Fruit fly (Drosophila melanogaster) whole organism, embryonic: ENCODE measurements around the gene Cpr73D.
A peak's percentile ranks its signal among the peaks of the same experiment; 100 is the strongest.

Experiments used
- Ada2b ChIP-seq: fragments of 200-800 bp; sonication (Bioruptor generic); IDR thresholded peaks from 2 replicates; pipeline ENCODE4 v1.3.6; 2022; ENCODE audit warnings: missing biosample characterization, missing genetic modification characterization
- Awh ChIP-seq: fragments of 200-800 bp; sonication (Bioruptor generic); IDR thresholded peaks from 2 replicates; pipeline ENCODE4, ENCODE4 v1.3.6; 2022; ENCODE audit warnings: missing biosample characterization, missing genetic modification characterization
- Bgb ChIP-seq: fragments of 200-800 bp; sonication (Bioruptor generic); IDR thresholded peaks from 2 replicates; pipeline ENCODE4 v1.3.6; 2022; ENCODE audit warnings: missing biosample characterization, missing genetic modification characterization; ENCODE audit not compliant: partially characterized antibody
- Blimp-1 ChIP-seq: fragments of 200-800 bp; sonication (Bioruptor generic); optimal IDR thresholded peaks from 3 replicates; lab custom pipeline; 2018; ENCODE audit warnings: missing biosample characterization, missing genetic modification characterization, mild to moderate bottlenecking, moderate library complexity, missing genetic modification reagents
- CG11504 ChIP-seq: fragments of 200-800 bp; sonication (Bioruptor generic); optimal IDR thresholded peaks from 3 replicates; lab custom pipeline; 2019; ENCODE audit warnings: missing biosample characterization, mild to moderate bottlenecking, missing genetic modification characterization, moderate library complexity
- CG15269 ChIP-seq: fragments of 200-800 bp; sonication (Bioruptor generic); optimal IDR thresholded peaks from 2 replicates; lab custom pipeline; 2018; ENCODE audit warnings: missing biosample characterization, mild to moderate bottlenecking, missing genetic modification characterization, moderate library complexity
- CG1603 ChIP-seq: fragments of 200-800 bp; sonication (Bioruptor generic); optimal IDR thresholded peaks from 2 replicates; lab custom pipeline; 2019; ENCODE audit warnings: missing biosample characterization, mild to moderate bottlenecking, missing genetic modification characterization, moderate library complexity
- CG16863 ChIP-seq: fragments of 200-800 bp; sonication (Bioruptor generic); optimal IDR thresholded peaks from 3 replicates; lab custom pipeline; 2016; ENCODE audit warnings: missing biosample characterization, missing genetic modification characterization
- CG17361 ChIP-seq: fragments of 200-800 bp; sonication (Bioruptor generic); IDR thresholded peaks from 3 replicates; pipeline ENCODE4 v1.3.6; 2022; ENCODE audit warnings: missing biosample characterization, missing genetic modification characterization
- CG17829 ChIP-seq: fragments of 200-800 bp; optimal IDR thresholded peaks from 2 replicates; lab custom pipeline; 2019; ENCODE audit warnings: missing biosample characterization, mild to moderate bottlenecking, missing genetic modification characterization, moderate library complexity
- CG18262 ChIP-seq: fragments of 200-800 bp; optimal IDR thresholded peaks from 3 replicates; lab custom pipeline; 2019; ENCODE audit warnings: missing biosample characterization, mild to moderate bottlenecking, missing genetic modification characterization, moderate library complexity
- CG18476 ChIP-seq: fragments of 200-800 bp; sonication (Bioruptor generic); optimal IDR thresholded peaks from 2 replicates; lab custom pipeline; 2016; ENCODE audit warnings: missing biosample characterization, mild to moderate bottlenecking, missing genetic modification characterization
- CG2678 ChIP-seq: fragments of 200-800 bp; sonication (Bioruptor generic); optimal IDR thresholded peaks from 3 replicates; lab custom pipeline; 2019; ENCODE audit warnings: missing biosample characterization, mild to moderate bottlenecking, missing genetic modification characterization, moderate library complexity
- CG2712 ChIP-seq: fragments of 200-800 bp; optimal IDR thresholded peaks from 3 replicates; lab custom pipeline; 2019; ENCODE audit warnings: missing biosample characterization, mild to moderate bottlenecking, missing genetic modification characterization, moderate library complexity
- CG31441 ChIP-seq: fragments of 200-800 bp; sonication (Bioruptor generic); IDR thresholded peaks from 2 replicates; pipeline ENCODE4 v1.3.6; 2022; ENCODE audit warnings: missing biosample characterization, missing genetic modification characterization
- CG42726 ChIP-seq: fragments of 200-800 bp; sonication (Bioruptor generic); IDR thresholded peaks from 2 replicates; pipeline ENCODE4 v1.3.6; 2022; ENCODE audit warnings: missing biosample characterization, missing genetic modification characterization; ENCODE audit not compliant: partially characterized antibody
- CG6175 ChIP-seq: fragments of 200-800 bp; sonication (Bioruptor generic); IDR thresholded peaks from 3 replicates; pipeline ENCODE4 v1.3.6; 2022; ENCODE audit warnings: missing biosample characterization, missing genetic modification characterization
- CG6689 ChIP-seq: fragments of 200-800 bp; sonication (Bioruptor generic); IDR thresholded peaks from 2 replicates; pipeline ENCODE4 v1.3.6; 2022; ENCODE audit warnings: missing biosample characterization, missing genetic modification characterization
- CG7839 ChIP-seq: fragments of 200-800 bp; sonication (Bioruptor generic); optimal IDR thresholded peaks from 3 replicates; lab custom pipeline; 2018; ENCODE audit warnings: missing biosample characterization, mild to moderate bottlenecking, missing genetic modification characterization, moderate library complexity
- D ChIP-seq, 2 experiments: fragments of 200-800 bp in 1 of 2; fragments of >200 bp in 1 of 2; sonication (Bioruptor generic) in 1 of 2; optimal IDR thresholded peaks; 2 replicates in 1 of 2; 3 replicates in 1 of 2; lab custom pipeline; 2017; ENCODE audit warnings: mild to moderate bottlenecking in 1 of 2, missing biosample characterization in 1 of 2, missing genetic modification characterization in 1 of 2, missing genetic modification reagents in 1 of 2
- D19A ChIP-seq: fragments of 200-800 bp; optimal IDR thresholded peaks from 3 replicates; lab custom pipeline; 2019; ENCODE audit warnings: missing biosample characterization, mild to moderate bottlenecking, missing genetic modification characterization, moderate library complexity
- Deaf1 ChIP-seq: fragments of 200-800 bp; optimal IDR thresholded peaks from 3 replicates; lab custom pipeline; 2019; ENCODE audit warnings: missing biosample characterization, mild to moderate bottlenecking, missing genetic modification characterization, moderate library complexity
- Drgx ChIP-seq: fragments of 200-800 bp; sonication (Bioruptor generic); IDR thresholded peaks from 2 replicates; pipeline ENCODE4 v1.3.6; 2022; ENCODE audit warnings: missing biosample characterization, missing genetic modification characterization
- Fer1 ChIP-seq: fragments of 200-800 bp; sonication (Bioruptor generic); optimal IDR thresholded peaks from 2 replicates; lab custom pipeline; 2017; ENCODE audit warnings: missing biosample characterization, mild to moderate bottlenecking, missing genetic modification characterization
- H2.0 ChIP-seq: fragments of 200-800 bp; sonication (Bioruptor generic); IDR thresholded peaks from 2 replicates; pipeline ENCODE4 v1.3.6; 2022; ENCODE audit warnings: missing biosample characterization, missing genetic modification characterization
- HLH3B ChIP-seq: fragments of 200-800 bp; sonication (Bioruptor generic); IDR thresholded peaks from 2 replicates; pipeline ENCODE4 v1.3.6; 2022; ENCODE audit warnings: missing biosample characterization, missing genetic modification characterization
- Lim3 ChIP-seq: fragments of 200-800 bp; sonication (Bioruptor generic); IDR thresholded peaks from 2 replicates; pipeline ENCODE4 v1.3.6; 2022; ENCODE audit warnings: missing biosample characterization, missing genetic modification characterization
- Ptx1 ChIP-seq: fragments of 200-800 bp; sonication (Bioruptor generic); IDR thresholded peaks from 2 replicates; pipeline ENCODE4 v1.3.6; 2022; ENCODE audit warnings: missing biosample characterization, missing genetic modification characterization
- Rfx ChIP-seq: fragments of 200-800 bp; sonication (Bioruptor generic); IDR thresholded peaks from 2 replicates; pipeline ENCODE4 v1.3.6; 2022; ENCODE audit warnings: missing biosample characterization, missing genetic modification characterization
- Trl ChIP-seq, 3 experiments: fragments of >200 bp in 2 of 3; fragments of 200-800 bp in 1 of 3; sonication (Bioruptor generic) in 1 of 3; optimal IDR thresholded peaks; 2 replicates in 1 of 3; 3 replicates in 2 of 3; lab custom pipeline; 2016 to 2017; ENCODE audit warnings: missing biosample characterization in 1 of 3, missing genetic modification characterization in 1 of 3
- Xrp1 ChIP-seq: fragments of 200-800 bp; sonication (Bioruptor generic); IDR thresholded peaks from 2 replicates; pipeline ENCODE4 v1.3.6; 2022; ENCODE audit warnings: missing biosample characterization, missing genetic modification characterization
- ase ChIP-seq: fragments of 200-800 bp; sonication (Bioruptor generic); IDR thresholded peaks from 3 replicates; pipeline ENCODE4 v1.3.6; 2022; ENCODE audit warnings: missing biosample characterization, missing genetic modification characterization
- chinmo ChIP-seq: fragments of 200-800 bp; sonication (Bioruptor generic); IDR thresholded peaks from 4 replicates; pipeline ENCODE4 v1.3.6; 2022; ENCODE audit warnings: missing biosample characterization, missing genetic modification characterization; ENCODE audit not compliant: partially characterized antibody
- dysf ChIP-seq: fragments of 200-800 bp; sonication (Bioruptor generic); IDR thresholded peaks from 3 replicates; pipeline ENCODE4 v1.3.6; 2022; ENCODE audit warnings: missing biosample characterization, missing genetic modification characterization
- gem ChIP-seq: fragments of 200-800 bp; sonication (Bioruptor generic); optimal IDR thresholded peaks from 2 replicates; lab custom pipeline; 2019; ENCODE audit warnings: missing biosample characterization, mild to moderate bottlenecking, missing genetic modification characterization, moderate library complexity
- grau ChIP-seq: fragments of 200-800 bp; optimal IDR thresholded peaks from 3 replicates; lab custom pipeline; 2019; ENCODE audit warnings: missing biosample characterization, mild to moderate bottlenecking, missing genetic modification characterization, moderate library complexity
- lab ChIP-seq: fragments of 200-800 bp; sonication (Bioruptor generic); optimal IDR thresholded peaks from 3 replicates; lab custom pipeline; 2017; ENCODE audit warnings: missing biosample characterization, missing genetic modification characterization, mild to moderate bottlenecking, moderate library complexity, missing genetic modification reagents
- lmd ChIP-seq: fragments of 200-800 bp; sonication (Bioruptor generic); IDR thresholded peaks from 2 replicates; pipeline ENCODE4 v1.3.6; 2022; ENCODE audit warnings: missing biosample characterization, missing genetic modification characterization
- row ChIP-seq: fragments of 200-800 bp; sonication (Bioruptor generic); IDR thresholded peaks from 3 replicates; pipeline ENCODE4 v1.3.6; 2022; ENCODE audit warnings: missing biosample characterization, missing genetic modification characterization
- sens ChIP-seq: fragments of 200-800 bp; sonication (Bioruptor generic); peaks from one replicate; lab custom pipeline; 2016; ENCODE audit warnings: missing biosample characterization, missing genetic modification characterization
- seq ChIP-seq: fragments of 200-800 bp; sonication (Bioruptor generic); IDR thresholded peaks from 2 replicates; pipeline ENCODE4 v1.3.6; 2022; ENCODE audit warnings: missing biosample characterization, missing genetic modification characterization
- sob ChIP-seq: fragments of 200-800 bp; sonication (Bioruptor generic); IDR thresholded peaks from 2 replicates; pipeline ENCODE4 v1.3.6; 2022; ENCODE audit warnings: missing biosample characterization, missing genetic modification characterization
- stc ChIP-seq: fragments of 200-800 bp; sonication (Bioruptor generic); IDR thresholded peaks from 2 replicates; pipeline ENCODE4 v1.3.6; 2022; ENCODE audit warnings: missing biosample characterization, missing genetic modification characterization
- unc-4 ChIP-seq: fragments of 200-800 bp; sonication (Bioruptor generic); IDR thresholded peaks from 2 replicates; pipeline ENCODE4 v1.3.6; 2022; ENCODE audit warnings: missing biosample characterization, missing genetic modification characterization; ENCODE audit not compliant: partially characterized antibody
- vvl ChIP-seq: fragments of 200-800 bp; sonication (Bioruptor generic); IDR thresholded peaks from 2 replicates; pipeline ENCODE4 v1.3.6; 2022; ENCODE audit warnings: missing biosample characterization, missing genetic modification characterization

Cpr73D gene

DNA sequence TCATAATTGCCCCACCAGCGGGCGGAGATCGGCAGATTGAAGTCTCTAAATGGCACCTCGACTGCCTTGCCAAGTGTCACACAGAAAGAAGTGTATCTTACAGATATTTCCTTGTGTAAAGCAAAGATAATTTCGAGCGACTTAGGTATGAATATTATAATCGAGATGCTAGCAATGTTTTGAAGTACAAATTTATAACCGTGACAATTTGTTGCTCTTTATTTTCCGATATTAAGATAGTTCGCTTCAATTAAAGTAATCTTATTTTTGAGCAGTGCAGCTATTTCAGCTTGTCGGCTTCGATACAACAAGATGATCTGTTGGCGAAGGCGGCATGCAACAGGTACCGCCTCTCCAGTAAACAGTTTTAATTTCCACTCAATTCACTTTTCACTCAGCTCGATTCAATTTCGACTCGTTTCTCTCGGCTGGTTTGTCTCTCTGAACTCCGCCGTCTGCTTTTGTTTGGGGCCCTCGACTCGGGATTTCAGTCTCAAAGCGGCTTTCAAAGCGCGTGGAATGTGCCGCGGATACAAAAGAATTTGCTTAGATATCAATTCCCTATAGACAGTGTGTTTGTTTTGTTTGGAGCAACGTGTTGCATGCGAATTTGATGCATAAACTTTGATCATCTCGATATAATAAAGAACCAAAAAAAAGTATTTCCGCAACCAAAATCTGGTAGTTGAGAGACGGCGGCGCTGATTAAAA is 41.6 kb downstream of the Cpr73D start (continued):
- TF ChIP-seq row (peak; percentile 27; the same call in 1 of the 3 replicates), sob (GFP tag; lab: Robert Waterston, UW) (no peak), chinmo (GFP tag; lab: Robert Waterston, UW) (peak; percentile 59; the same call in 1 of the 4 replicates), stc (GFP tag; lab: Robert Waterston, UW) (0 out of 2 replicates have a peak, but pooled peaks have one; percentile 17), D19A (tag; lab: Kevin White, UChicago) (peak; percentile 1), CG18262 (tag; lab: Kevin White, UChicago) (peak; percentile 46), Deaf1 (peak; percentile 67), seq (no peak), Fer1 (GFP tag; lab: Kevin White, UChicago) (peak; percentile 6), Rfx (no peak), HLH3B (peak; percentile 44; the same call in 1 of the 2 replicates), D (optimal IDR thresholded peaks at IDR 0.05; lab: Kevin White, UChicago) (no peak), D (GFP tag; optimal IDR thresholded peaks at IDR 0.05; lab: Kevin White, UChicago) (peak; percentile 5), CG11504 (tag; lab: Kevin White, UChicago) (peak; percentile 68), CG7839 (tag; lab: Kevin White, UChicago) (peak; percentile 27), Xrp1 (GFP tag; lab: Robert Waterston, UW) (peak; percentile 42; the same call in 1 of the 2 replicates), Blimp-1 (GFP tag; lab: Kevin White, UChicago) (peak; percentile 14), Ptx1 (GFP tag; lab: Robert Waterston, UW) (peak; percentile 22; the same call in 1 of the 2 replicates), CG18476 (GFP tag; lab: Kevin White, UChicago) (no peak), CG17829 (tag; lab: Kevin White, UChicago) (peak; percentile 20), Bgb (GFP tag; lab: Robert Waterston, UW) (peak; percentile 25; the same call in 1 of the 2 replicates), CG6689 (GFP tag; lab: Robert Waterston, UW) (0 out of 2 replicates have a peak, but pooled peaks have one; percentile 26), ase (GFP tag; lab: Robert Waterston, UW) (no peak), dysf (0 out of 3 replicates have a peak, but pooled peaks have one; percentile 26), CG17361 (GFP tag; lab: Robert Waterston, UW) (0 out of 3 replicates have a peak, but pooled peaks have one; percentile 32), CG1603 (peak; percentile 30), CG2712 (tag; lab: Kevin White, UChicago) (peak; percentile 53), CG6175 (GFP tag; lab: Robert Waterston, UW) (no peak), Drgx (GFP tag; lab: Robert Waterston, UW) (peak; percentile 89), CG42726 (GFP tag; lab: Robert Waterston, UW) (0 out of 2 replicates have a peak, but pooled peaks have one; percentile 12), CG31441 (GFP tag; lab: Robert Waterston, UW) (peak; percentile 46; the same call in 1 of the 2 replicates), Ada2b (GFP tag; lab: Robert Waterston, UW) (peak; percentile 42; the same call in 1 of the 2 replicates), CG16863 (GFP tag; lab: Kevin White, UChicago) (peak; percentile 8), gem (tag; lab: Kevin White, UChicago) (peak; percentile 34), lab (peak; percentile 13), grau (tag; lab: Kevin White, UChicago) (peak; percentile 15), Lim3 (GFP tag; lab: Robert Waterston, UW) (no peak), CG15269 (tag; lab: Kevin White, UChicago) (peak; percentile 38), lmd (GFP tag; lab: Robert Waterston, UW) (0 out of 2 replicates have a peak, but pooled peaks have one; percentile 28), H2.0 (GFP tag; lab: Robert Waterston, UW) (no peak), unc-4 (no peak), Trl (optimal IDR thresholded peaks at IDR 0.05; lab: Kevin White, UChicago) (peak; percentile 26), Trl (GFP tag; optimal IDR thresholded peaks at IDR 0.05; lab: Kevin White, UChicago) (no peak), Awh (GFP tag; lab: Robert Waterston, UW) (no peak), sens (GFP tag; lab: Kevin White, UChicago) (peak; percentile 89), vvl (GFP tag; lab: Robert Waterston, UW) (peak; percentile 47; the same call in 1 of the 2 replicates), CG2678 (peak; percentile 64)
